Worm (Caenorhabditis elegans) whole organism, L1 larva: Measurements from ENCODE around the gene elf-1.
A peak's percentile ranks its signal among the peaks of the same experiment; 100 is the strongest.

Source experiments
- C16A3.4 ChIP-seq: fragments of 150-350 bp; optimal IDR thresholded peaks from 2 replicates; lab custom pipeline; 2014; ENCODE audit warnings: missing biosample characterization, missing genetic modification characterization
- C34B4.2 ChIP-seq: sonication (generic microtip); optimal IDR thresholded peaks from 2 replicates; lab custom pipeline; 2017; ENCODE audit warnings: mild to moderate bottlenecking, missing genetic modification characterization, missing compliant biosample characterization
- F16B12.6 ChIP-seq: fragments of 150-350 bp; optimal IDR thresholded peaks from 2 replicates; lab custom pipeline; 2014; ENCODE audit warnings: missing biosample characterization, missing genetic modification characterization
- Y116A8C.19 ChIP-seq: sonication (generic microtip); optimal IDR thresholded peaks from 2 replicates; lab custom pipeline; 2016; ENCODE audit warnings: missing compliant biosample characterization, missing genetic modification characterization, borderline replicate concordance
- aha-1 ChIP-seq: fragments of 150-350 bp; optimal IDR thresholded peaks from 2 replicates; lab custom pipeline; 2014; ENCODE audit warnings: missing biosample characterization, missing genetic modification characterization
- aly-2 ChIP-seq: fragments of 150-350 bp; optimal IDR thresholded peaks from 2 replicates; lab custom pipeline; 2014; ENCODE audit warnings: missing biosample characterization, missing genetic modification characterization
- ama-1 ChIP-seq: fragments of 150-350 bp; optimal IDR thresholded peaks from 2 replicates; lab custom pipeline; 2014
- ceh-63 ChIP-seq: fragments of 200-800 bp; sonication (Bioruptor generic); optimal IDR thresholded peaks from 2 replicates; lab custom pipeline; 2018; ENCODE audit warnings: mild to moderate bottlenecking, missing genetic modification characterization, missing compliant biosample characterization
- ceh-82 ChIP-seq, 3 experiments: fragments of 150-350 bp in 1 of 3; sonication (generic microtip) in 2 of 3; optimal IDR thresholded peaks; 2 replicates each; lab custom pipeline; 2014 to 2017; ENCODE audit warnings: missing biosample characterization in 3 of 3, missing genetic modification characterization in 3 of 3
- efl-1 ChIP-seq, 4 experiments: fragments of 150-350 bp; optimal IDR thresholded peaks in 3 of 4; peaks in 1 of 4; 1 replicate in 1 of 4; 2 replicates in 3 of 4; lab custom pipeline; 2014; ENCODE audit warnings: missing biosample characterization in 2 of 4, missing genetic modification characterization in 2 of 4, missing genetic modification reagents in 2 of 4
- ets-5 ChIP-seq: fragments of 200-800 bp; sonication (Bioruptor generic); IDR thresholded peaks from 2 replicates; pipeline ENCODE4 v1.3.6; 2022; ENCODE audit warnings: missing genetic modification characterization, missing compliant biosample characterization
- fkh-4 ChIP-seq: sonication (generic microtip); optimal IDR thresholded peaks from 2 replicates; lab custom pipeline; 2016; ENCODE audit warnings: missing compliant biosample characterization, missing genetic modification characterization, borderline replicate concordance
- fkh-8 ChIP-seq: sonication (generic microtip); optimal IDR thresholded peaks from 2 replicates; lab custom pipeline; 2016; ENCODE audit warnings: mild to moderate bottlenecking, missing genetic modification characterization, missing compliant biosample characterization
- hpl-2 ChIP-seq: fragments of 150-350 bp; optimal IDR thresholded peaks from 2 replicates; lab custom pipeline; 2014; ENCODE audit warnings: missing biosample characterization, missing genetic modification reagents, missing genetic modification characterization
- irx-1 ChIP-seq: sonication (generic microtip); optimal IDR thresholded peaks from 2 replicates; lab custom pipeline; 2016; ENCODE audit warnings: missing genetic modification characterization, missing compliant biosample characterization
- isw-1 ChIP-seq: fragments of 200-800 bp; sonication (Bioruptor generic); IDR thresholded peaks from 2 replicates; pipeline ENCODE4 v1.3.6; 2022; ENCODE audit warnings: missing genetic modification characterization, missing compliant biosample characterization
- lin-14 ChIP-seq: fragments of 200-800 bp; sonication (Bioruptor generic); optimal IDR thresholded peaks from 2 replicates; lab custom pipeline; 2018; ENCODE audit warnings: mild to moderate bottlenecking, missing genetic modification characterization, moderate library complexity, missing compliant biosample characterization
- lin-35 ChIP-seq, 2 experiments: fragments of 150-350 bp; optimal IDR thresholded peaks; 2 replicates each; lab custom pipeline; 2014; ENCODE audit warnings: missing biosample characterization in 2 of 2, missing genetic modification characterization in 2 of 2, missing genetic modification reagents in 2 of 2
- lsy-2 ChIP-seq, 2 experiments: fragments of 150-350 bp; optimal IDR thresholded peaks; 2 replicates each; lab custom pipeline; 2014; ENCODE audit warnings: missing biosample characterization in 2 of 2, missing genetic modification characterization in 2 of 2
- mef-2 ChIP-seq: fragments of 150-350 bp; optimal IDR thresholded peaks from 2 replicates; lab custom pipeline; 2014; ENCODE audit warnings: missing biosample characterization, missing genetic modification characterization
- nhr-11 ChIP-seq: fragments of 150-350 bp; optimal IDR thresholded peaks from 2 replicates; lab custom pipeline; 2014; ENCODE audit warnings: missing biosample characterization, missing genetic modification characterization
- nhr-12 ChIP-seq: sonication (generic microtip); optimal IDR thresholded peaks from 2 replicates; lab custom pipeline; 2017; ENCODE audit warnings: missing biosample characterization, missing genetic modification characterization
- nhr-19 ChIP-seq: fragments of 200-800 bp; sonication (Bioruptor generic); conservative IDR thresholded peaks from 2 replicates; pipeline ENCODE4 v1.3.6; 2022; ENCODE audit warnings: missing genetic modification characterization, missing compliant biosample characterization
- nhr-20 ChIP-seq: sonication (generic microtip); optimal IDR thresholded peaks from 2 replicates; lab custom pipeline; 2016; ENCODE audit warnings: mild to moderate bottlenecking, missing genetic modification characterization, missing compliant biosample characterization
- nhr-28 ChIP-seq: fragments of 150-350 bp; optimal IDR thresholded peaks from 2 replicates; lab custom pipeline; 2014; ENCODE audit warnings: missing biosample characterization, missing genetic modification characterization
- nhr-77 ChIP-seq: fragments of 150-350 bp; optimal IDR thresholded peaks from 2 replicates; lab custom pipeline; 2014; ENCODE audit warnings: missing biosample characterization, missing genetic modification characterization
- nhr-85 ChIP-seq: sonication (generic microtip); peaks from one replicate; lab custom pipeline; 2016; ENCODE audit warnings: missing genetic modification characterization, inconsistent platforms, missing compliant biosample characterization
- nhr-90 ChIP-seq: sonication (generic microtip); optimal IDR thresholded peaks from 2 replicates; lab custom pipeline; 2016; ENCODE audit warnings: mild to moderate bottlenecking, missing genetic modification characterization, missing compliant biosample characterization; ENCODE audit not compliant: poor library complexity
- pax-3 ChIP-seq: fragments of 200-800 bp; sonication (Bioruptor generic); optimal IDR thresholded peaks from 2 replicates; lab custom pipeline; 2018; ENCODE audit warnings: mild to moderate bottlenecking, missing genetic modification characterization, moderate library complexity, missing compliant biosample characterization
- rnt-1 ChIP-seq: sonication (generic microtip); optimal IDR thresholded peaks from 2 replicates; lab custom pipeline; 2016; ENCODE audit warnings: mild to moderate bottlenecking, missing genetic modification characterization, moderate library complexity, missing compliant biosample characterization
- snpc-4 ChIP-seq: fragments of 150-350 bp; optimal IDR thresholded peaks from 2 replicates; lab custom pipeline; 2014; ENCODE audit warnings: missing biosample characterization, missing genetic modification characterization
- snu-23 ChIP-seq: sonication (generic microtip); optimal IDR thresholded peaks from 2 replicates; lab custom pipeline; 2016; ENCODE audit warnings: missing genetic modification characterization, missing compliant biosample characterization
- sptf-1 ChIP-seq: fragments of 150-350 bp; optimal IDR thresholded peaks from 2 replicates; lab custom pipeline; 2014; ENCODE audit warnings: missing biosample characterization, missing genetic modification characterization
- sup-37 ChIP-seq: fragments of 200-800 bp; sonication (Bioruptor generic); optimal IDR thresholded peaks from 2 replicates; lab custom pipeline; 2018; ENCODE audit warnings: mild to moderate bottlenecking, missing genetic modification characterization, missing compliant biosample characterization
- tbx-2 ChIP-seq: sonication (generic microtip); optimal IDR thresholded peaks from 2 replicates; lab custom pipeline; 2016; ENCODE audit warnings: missing genetic modification characterization, missing compliant biosample characterization
- tlp-1 ChIP-seq: fragments of 150-350 bp; optimal IDR thresholded peaks from 2 replicates; lab custom pipeline; 2014; ENCODE audit warnings: missing biosample characterization, missing genetic modification characterization
- unc-130 ChIP-seq: fragments of 150-350 bp; optimal IDR thresholded peaks from 2 replicates; lab custom pipeline; 2017; ENCODE audit warnings: missing biosample characterization, missing genetic modification characterization, inconsistent platforms
- unc-30 ChIP-seq: sonication (generic microtip); optimal IDR thresholded peaks from 2 replicates; lab custom pipeline; 2017; ENCODE audit warnings: missing biosample characterization, missing genetic modification characterization
- unc-62 ChIP-seq: fragments of 150-350 bp; optimal IDR thresholded peaks from 2 replicates; lab custom pipeline; 2014; ENCODE audit warnings: missing biosample characterization, missing genetic modification reagents, missing genetic modification characterization
- zag-1 ChIP-seq: fragments of 150-350 bp; optimal IDR thresholded peaks from 2 replicates; lab custom pipeline; 2014; ENCODE audit warnings: missing biosample characterization, missing genetic modification characterization
- ztf-11 ChIP-seq, 2 experiments: sonication (generic microtip); optimal IDR thresholded peaks; 2 replicates each; lab custom pipeline; 2016 to 2017; ENCODE audit warnings: missing genetic modification characterization in 2 of 2, missing biosample characterization in 1 of 2, missing compliant biosample characterization in 1 of 2

elf-1 gene

ce11 chrIII:640198-640803 is 48.7 kb upstream of the elf-1 start, which contains the start of the genes tag-266 and tag-267 (continued):
- TF ChIP-seq unc-130 (tag; lab: Kevin White, UChicago) (peak; percentile 44), nhr-19 (peak; percentile 58), F16B12.6 (tag; lab: Kevin White, UChicago) (peak; percentile 33), nhr-12 (tag; lab: Kevin White, UChicago) (no peak), lsy-2 (tag; optimal IDR thresholded peaks at IDR 0.05; lab: Kevin White, UChicago) (peak; percentile 61 to 83), aha-1 (tag; lab: Kevin White, UChicago) (no peak), fkh-8 (tag; lab: Kevin White, UChicago) (peak; percentile 90), lin-35 (GFP tag; optimal IDR thresholded peaks at IDR 0.05; lab: Kevin White, UChicago) (peak; percentile 60 to 75), ama-1 (no peak), snpc-4 (tag; lab: Kevin White, UChicago) (peak; percentile 48), sptf-1 (tag; lab: Kevin White, UChicago) (no peak), efl-1 (optimal IDR thresholded peaks at IDR 0.05; lab: Kevin White, UChicago) (peak; percentile 59 to 62), efl-1 (GFP tag; optimal IDR thresholded peaks at IDR 0.05 in 1 of 2; lab: Kevin White, UChicago) (peak; percentile 64 to 91), snu-23 (GFP tag; lab: Kevin White, UChicago) (peak; percentile 81), ceh-82 (tag; optimal IDR thresholded peaks at IDR 0.05; lab: Kevin White, UChicago) (peak; percentile 20 to 64 (median 21)), C34B4.2 (tag; lab: Kevin White, UChicago) (no peak), ets-5 (no peak), isw-1 (GFP tag; lab: Robert Waterston, UW) (peak; percentile 82), aly-2 (tag; lab: Kevin White, UChicago) (peak; percentile 49), hpl-2 (GFP tag; lab: Kevin White, UChicago) (no peak), nhr-77 (tag; lab: Kevin White, UChicago) (peak; percentile 59), pax-3 (tag; lab: Kevin White, UChicago) (peak; percentile 92), tbx-2 (tag; lab: Kevin White, UChicago) (peak; percentile 77), mef-2 (tag; lab: Kevin White, UChicago) (no peak), Y116A8C.19 (peak; percentile 3), tlp-1 (tag; lab: Kevin White, UChicago) (no peak), sup-37 (GFP tag; lab: Kevin White, UChicago) (no peak), nhr-28 (tag; lab: Kevin White, UChicago) (no peak), nhr-90 (peak; percentile 88), irx-1 (peak; percentile 77), unc-62 (no peak), C16A3.4 (peak; percentile 87), ceh-63 (peak; percentile 40), fkh-4 (peak; percentile 41), ztf-11 (tag; optimal IDR thresholded peaks at IDR 0.05; lab: Kevin White, UChicago) (peak in 1 of 2 experiments; percentile 76), rnt-1 (peak; percentile 76), nhr-85 (tag; lab: Kevin White, UChicago) (peak; percentile 86), lin-14 (GFP tag; lab: Kevin White, UChicago) (peak; percentile 91)

ce11 chrIII:641759-642158 is 47.2 kb upstream of the elf-1 start, which contains the start of gene W06E11.1:
Gene W06E11.1, plus strand, starts transcription at chrIII:642059.
- no peak for TF ChIP-seq snu-23 (GFP tag; lab: Kevin White, UChicago)
- TF ChIP-seq, all 84 proteins: peak for 0

DNA sequence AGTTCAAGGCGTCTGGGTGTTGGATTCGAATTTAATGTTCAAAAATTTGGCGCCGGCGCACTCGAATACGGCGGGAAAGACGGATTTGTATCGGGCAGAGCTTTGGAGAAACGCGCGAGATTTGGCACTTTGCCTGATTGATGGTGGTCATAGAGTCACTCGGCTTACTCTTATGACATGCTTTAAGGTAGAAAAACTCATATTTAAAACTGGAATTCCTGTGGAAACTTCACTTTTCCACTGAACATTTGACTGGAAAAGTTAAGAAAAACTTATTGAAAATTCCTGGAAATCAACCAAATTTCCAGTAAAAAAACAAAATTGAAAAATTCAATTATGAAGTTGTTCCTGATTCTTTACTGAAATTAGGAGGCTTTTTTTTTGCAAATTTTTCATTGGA is 44.3 kb upstream of the elf-1 start:
- TF ChIP-seq efl-1 (optimal IDR thresholded peaks at IDR 0.05; lab: Kevin White, UChicago) (no peak), efl-1 (GFP tag; optimal IDR thresholded peaks at IDR 0.05 in 1 of 2; lab: Kevin White, UChicago) (peak in 1 of 2 experiments; percentile 76), nhr-12 (tag; lab: Kevin White, UChicago) (no peak)

- TF ChIP-seq nhr-11 (tag; lab: Kevin White, UChicago) (no peak), nhr-20 (tag; lab: Kevin White, UChicago) (no peak), nhr-77 (tag; lab: Kevin White, UChicago) (no peak), nhr-19 (no peak), zag-1 (tag; lab: Kevin White, UChicago) (no peak), fkh-8 (tag; lab: Kevin White, UChicago) (no peak), unc-30 (tag; lab: Kevin White, UChicago) (no peak)
Observed at ce11 chrIII:646454-646853, 42.5 kb upstream of the elf-1 start, which contains the start of gene orai-1. Gene orai-1, plus strand, starts transcription at chrIII:646754.
